Fruit fly (Drosophila melanogaster) Kc167 (cell line): ENCODE data around the gene CG14841.

Experiments
- Myc ChIP-seq: fragments of >200 bp; optimal IDR thresholded peaks from 2 replicates; lab custom pipeline; 2017; ENCODE audit warnings: missing external identifiers
- Sin3A ChIP-seq: fragments of >200 bp; optimal IDR thresholded peaks from 2 replicates; lab custom pipeline; 2018; ENCODE audit warnings: missing external identifiers
- h ChIP-seq: fragments of >200 bp; optimal IDR thresholded peaks from 3 replicates; lab custom pipeline; 2018; ENCODE audit warnings: missing external identifiers
- insv ChIP-seq: fragments of >200 bp; optimal IDR thresholded peaks from 3 replicates; lab custom pipeline; 2018; ENCODE audit warnings: missing external identifiers
- psq ChIP-seq: fragments of >200 bp; optimal IDR thresholded peaks from 2 replicates; lab custom pipeline; 2017; ENCODE audit warnings: missing external identifiers
- ttk ChIP-seq: sonication (Bioruptor generic); optimal IDR thresholded peaks from 2 replicates; lab custom pipeline; 2017; ENCODE audit warnings: missing external identifiers

CG14841 gene

DNA sequence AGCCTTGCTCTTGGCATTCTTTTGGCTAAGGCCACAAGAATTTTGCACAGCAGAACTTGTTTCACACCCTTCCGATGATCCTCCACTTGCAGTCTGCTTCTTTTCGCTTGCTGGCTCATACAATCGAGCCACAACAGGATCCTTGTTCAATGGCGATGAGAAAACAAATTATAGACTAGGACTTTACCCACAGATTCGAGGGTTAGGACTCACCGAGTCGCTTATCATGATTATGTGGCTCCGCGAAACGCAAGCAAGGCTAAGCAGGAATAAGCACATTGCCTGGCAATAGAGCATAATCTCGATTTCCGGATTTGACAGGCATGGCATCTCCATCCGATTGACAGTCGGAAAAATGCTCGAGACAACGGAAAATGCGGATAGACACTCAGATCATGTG lies at the start of gene CG14841, which contains the start of gene CG14839:
Gene CG14841 (minus strand): TSS at position 332 of the 400 bp plus-strand sequence.
Gene CG14839 (plus strand): TSS at position 301 of the 400 bp plus-strand sequence.
- TF ChIP-seq Sin3A (lab: Kevin White, UChicago), result no peak
- no peak for TF ChIP-seq psq (lab: Kevin White, UChicago)
- TF ChIP-seq Myc, result no peak
- TF ChIP-seq ttk, result no peak
- no peak for TF ChIP-seq h (lab: Kevin White, UChicago)
- TF ChIP-seq insv (lab: Kevin White, UChicago), result no peak

DNA sequence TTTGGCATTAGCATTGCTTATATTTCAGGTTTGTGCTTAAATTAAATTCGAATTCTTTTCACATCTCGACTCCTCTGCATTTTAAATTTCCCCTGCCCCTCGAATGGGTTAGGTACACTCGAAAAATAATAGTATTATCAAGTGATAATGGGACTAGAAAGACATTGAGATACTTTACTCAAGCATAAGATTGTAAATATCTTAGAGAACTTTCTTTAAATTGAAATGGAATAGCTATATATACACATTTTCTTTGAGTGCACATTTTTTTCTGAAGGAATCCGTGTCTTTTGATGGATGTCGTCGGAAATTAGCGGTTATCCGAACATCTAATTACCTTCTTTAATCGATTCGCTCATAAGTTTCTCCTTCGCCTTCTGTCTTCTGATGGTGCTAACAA lies 48.8 kb upstream of the CG14841 start:
- TF ChIP-seq psq (lab: Kevin White, UChicago) (no peak), Sin3A (lab: Kevin White, UChicago) (no peak), ttk (no peak), Myc (no peak), insv (lab: Kevin White, UChicago) (no peak), h (lab: Kevin White, UChicago) (no peak)

DNA sequence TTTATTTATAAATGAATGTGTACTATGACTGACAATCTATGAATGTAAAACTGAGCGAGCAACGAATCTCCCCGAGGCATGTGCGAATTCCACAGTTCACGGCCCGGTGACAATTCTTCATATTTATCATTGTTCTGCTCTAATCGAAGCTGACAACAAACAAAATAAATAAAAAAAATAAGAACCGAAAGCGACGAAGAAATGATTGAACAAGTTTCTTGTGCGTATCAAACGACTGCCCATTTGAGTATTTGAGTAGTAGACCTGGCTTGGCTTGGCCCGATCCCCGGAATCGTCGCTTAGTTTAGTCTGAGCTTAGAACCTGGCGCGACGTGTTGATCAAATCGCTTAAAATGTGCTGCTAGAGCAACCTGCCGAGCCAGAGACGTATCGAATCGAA lies 47.8 kb upstream of the CG14841 start, which contains the start of gene CG31321:
Gene CG31321 (plus strand): TSS at position 301 of the 400 bp plus-strand sequence.
- no peak for TF ChIP-seq h (lab: Kevin White, UChicago)
- no peak for TF ChIP-seq insv (lab: Kevin White, UChicago)
- TF ChIP-seq psq (lab: Kevin White, UChicago), result no peak
- no peak for TF ChIP-seq Myc
- TF ChIP-seq ttk, result no peak
- TF ChIP-seq Sin3A (lab: Kevin White, UChicago), result no peak

- TF ChIP-seq Myc (no peak), ttk (no peak), h (lab: Kevin White, UChicago) (no peak), Sin3A (lab: Kevin White, UChicago) (no peak), psq (lab: Kevin White, UChicago) (no peak), insv (lab: Kevin White, UChicago) (no peak)
These were observed 46.6 kb upstream of the CG14841 start, which contains the start of gene Polr2I for dm6 chr3R:14308801-14309217. Polr2I (plus strand) TSS chr3R:14309089.

DNA sequence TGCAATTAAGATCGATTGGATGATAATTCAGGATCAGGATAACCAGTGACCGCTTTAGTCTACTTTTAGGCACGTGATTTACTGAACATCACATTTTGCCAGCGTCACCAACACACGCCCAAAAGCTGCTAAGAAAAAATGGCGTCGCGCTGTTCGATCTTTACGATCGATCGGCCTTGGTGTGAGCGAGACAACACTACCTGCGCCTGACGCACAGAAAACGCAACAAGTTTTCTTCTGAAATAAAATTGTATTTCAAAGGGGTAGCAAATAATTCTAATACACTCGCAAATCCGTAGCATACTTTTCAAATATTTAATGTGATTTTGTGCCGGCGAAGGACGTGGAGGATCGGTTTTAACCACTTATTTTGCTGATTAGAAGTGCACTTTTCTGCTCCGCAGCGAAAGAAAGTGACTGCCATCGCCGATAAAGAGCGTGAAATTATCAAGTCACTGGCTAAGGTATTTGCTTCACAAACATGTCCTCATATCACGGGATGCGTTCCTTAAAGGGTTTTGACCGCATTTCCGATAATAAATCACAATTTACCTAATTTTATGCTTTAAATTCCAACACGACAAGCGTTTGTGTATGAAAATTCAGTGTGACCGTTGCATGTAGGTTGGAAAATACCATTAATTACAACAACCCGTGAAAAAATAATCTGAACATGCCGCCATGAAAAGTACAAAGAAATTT lies 45.9 kb upstream of the CG14841 start:
- TF ChIP-seq psq (lab: Kevin White, UChicago), result no peak
- no peak for TF ChIP-seq Sin3A (lab: Kevin White, UChicago)
- TF ChIP-seq h (lab: Kevin White, UChicago), result no peak
- TF ChIP-seq insv (lab: Kevin White, UChicago), result no peak

dm6 chr3R:14302128-14302527 lies 39.9 kb upstream of the CG14841 start, which contains the start of gene IFT54:
IFT54 (plus strand) TSS chr3R:14302428.
- TF ChIP-seq h (lab: Kevin White, UChicago), result no peak
- TF ChIP-seq Sin3A (lab: Kevin White, UChicago), result no peak
- TF ChIP-seq Myc, result no peak

- TF ChIP-seq h (lab: Kevin White, UChicago) (no peak), psq (lab: Kevin White, UChicago) (no peak), ttk (no peak), Myc (no peak), Sin3A (lab: Kevin White, UChicago) (no peak), insv (lab: Kevin White, UChicago) (no peak)
These were observed 37.7 kb upstream of the CG14841 start for dm6 chr3R:14299891-14300290.

DNA sequence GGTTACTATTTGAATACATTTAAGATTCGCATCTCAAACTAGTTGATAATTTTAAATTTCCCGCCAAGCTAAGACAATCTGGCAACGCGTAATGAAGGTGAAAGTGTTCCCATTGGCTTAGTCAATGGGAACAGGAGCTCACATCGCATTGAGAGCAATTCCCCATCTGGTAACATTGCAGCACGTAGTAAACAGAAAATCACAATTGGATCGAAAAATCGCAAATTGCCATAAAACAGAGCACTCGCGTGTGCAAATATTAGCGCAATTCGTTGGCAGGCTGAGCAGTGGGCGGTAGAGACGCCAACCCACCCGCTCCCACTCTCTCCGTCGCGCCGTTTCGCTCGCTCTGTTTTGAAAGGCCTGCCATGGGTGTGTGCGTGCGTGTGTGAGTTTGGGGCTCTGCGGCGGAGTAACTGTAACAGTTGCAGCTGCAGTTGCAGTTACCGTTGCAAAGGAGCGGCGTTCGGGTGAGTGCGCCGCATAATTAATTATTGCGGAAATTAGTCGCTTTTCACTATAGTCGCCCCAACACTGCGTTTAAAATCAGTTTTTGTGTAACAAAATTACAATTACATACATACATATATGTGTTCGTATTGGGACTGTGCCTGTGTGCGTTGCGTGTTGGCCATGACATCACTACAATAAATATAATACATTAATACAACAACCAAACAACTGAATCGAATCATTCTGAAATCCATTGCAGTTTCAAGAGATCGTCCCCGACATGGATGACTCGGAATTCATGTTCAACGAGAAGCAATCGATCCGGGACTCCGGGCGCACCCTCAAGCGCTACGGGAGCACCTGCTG lies 36.1 kb upstream of the CG14841 start:
- TF ChIP-seq psq (lab: Kevin White, UChicago), result no peak
- TF ChIP-seq Sin3A (lab: Kevin White, UChicago), result no peak
- no peak for TF ChIP-seq ttk
- no peak for TF ChIP-seq insv (lab: Kevin White, UChicago)
- TF ChIP-seq h (lab: Kevin White, UChicago), result no peak
- no peak for TF ChIP-seq Myc

dm6 chr3R:14297489-14297888 lies 35.3 kb upstream of the CG14841 start:
- no peak for TF ChIP-seq h (lab: Kevin White, UChicago)
- no peak for TF ChIP-seq ttk
- no peak for TF ChIP-seq insv (lab: Kevin White, UChicago)
- no peak for TF ChIP-seq Sin3A (lab: Kevin White, UChicago)
- no peak for TF ChIP-seq psq (lab: Kevin White, UChicago)
- no peak for TF ChIP-seq Myc

DNA sequence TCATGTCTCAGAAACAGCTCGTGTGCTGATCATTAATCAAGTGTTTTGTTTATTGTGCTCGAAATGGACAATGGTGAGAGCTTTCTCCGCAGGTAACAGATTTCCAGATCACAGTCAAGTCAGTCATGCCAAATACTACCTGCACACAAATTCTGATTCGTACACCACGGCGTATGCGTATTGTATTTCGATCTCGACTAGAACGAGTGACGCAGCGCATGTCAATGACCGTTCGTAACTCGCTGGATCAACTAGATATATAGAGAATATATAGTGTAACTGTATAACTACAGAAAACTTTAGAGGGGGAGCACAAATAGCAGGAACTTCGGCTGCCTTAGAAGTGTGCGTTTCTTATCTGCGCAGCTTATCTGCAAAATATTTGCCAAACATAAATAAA lies 34.5 kb upstream of the CG14841 start:
- no peak for TF ChIP-seq h (lab: Kevin White, UChicago)
- TF ChIP-seq Myc, result no peak
- TF ChIP-seq Sin3A (lab: Kevin White, UChicago), result no peak
- TF ChIP-seq psq (lab: Kevin White, UChicago), result no peak
- TF ChIP-seq ttk, result no peak
- no peak for TF ChIP-seq insv (lab: Kevin White, UChicago)

dm6 chr3R:14296126-14296525 lies 33.9 kb upstream of the CG14841 start:
- TF ChIP-seq psq (lab: Kevin White, UChicago) (no peak), h (lab: Kevin White, UChicago) (no peak), ttk (no peak), insv (lab: Kevin White, UChicago) (no peak), Myc (no peak), Sin3A (lab: Kevin White, UChicago) (no peak)
